Worm (Caenorhabditis elegans): ENCODE results near the gene pri-1.

pri-1 gene

DNA sequence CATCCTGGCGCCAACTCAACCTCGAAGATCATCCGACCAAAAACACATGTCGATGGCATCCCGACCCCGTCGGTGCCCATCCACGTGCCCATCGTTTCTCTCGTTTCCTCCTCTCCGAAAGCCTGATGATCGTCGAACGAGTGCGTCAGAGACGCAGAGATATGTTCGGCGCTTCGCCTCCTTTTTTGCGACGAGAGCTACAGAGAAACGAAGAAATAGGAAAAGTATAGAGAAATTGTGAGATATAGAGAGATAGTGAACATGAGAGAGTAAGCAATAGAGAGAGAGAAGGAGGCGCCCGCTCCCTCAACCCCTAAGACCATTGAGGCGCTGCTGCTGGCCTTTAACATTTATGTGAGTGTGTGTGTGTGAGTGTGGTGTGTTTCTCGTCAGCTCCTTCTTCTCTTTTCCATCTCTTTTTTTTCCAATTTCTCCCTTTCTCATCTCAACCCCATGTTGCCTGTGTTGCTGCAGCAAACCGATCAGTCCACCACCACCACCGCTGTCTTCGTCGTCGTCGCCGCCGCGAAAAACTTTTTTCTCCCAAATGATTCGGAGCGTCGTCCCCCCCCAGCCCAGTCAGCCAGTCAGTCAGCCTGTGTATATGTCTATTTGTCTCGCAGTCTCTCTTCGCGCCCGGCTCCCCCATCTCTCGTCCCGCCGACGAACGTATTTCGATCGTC lies 5.1 kb upstream of the pri-1 start, which contains the start of gene hlh-11 (continued):
- no peak for TF ChIP-seq F52B5.7 (tag; optimal IDR thresholded peaks at IDR 0.05)
- no peak for TF ChIP-seq ama-1 (optimal IDR thresholded peaks at IDR 0.05)
- TF ChIP-seq ama-1 (GFP tag; optimal IDR thresholded peaks at IDR 0.05), result no peak
- TF ChIP-seq cebp-1 (GFP tag; IDR thresholded peaks at IDR 0.05), result peak; percentile 30; the same call in 1 of the 2 replicates
- TF ChIP-seq cebp-1 (tag; optimal IDR thresholded peaks at IDR 0.05), result peak; percentile 85
- TF ChIP-seq F37B4.10 (GFP tag; IDR thresholded peaks at IDR 0.05), result no peak
- no peak for TF ChIP-seq xnd-1 (tag; optimal IDR thresholded peaks at IDR 0.05)
- no peak for TF ChIP-seq C17E4.6 (GFP tag; IDR thresholded peaks at IDR 0.05)
- TF ChIP-seq Y56A3A.18 (GFP tag; IDR thresholded peaks at IDR 0.05), result no peak
- no peak; the same call in 1 of the 2 replicates for TF ChIP-seq ekl-4 (GFP tag; IDR thresholded peaks at IDR 0.05)
- TF ChIP-seq fkh-3 (tag; optimal IDR thresholded peaks at IDR 0.05), result no peak
- TF ChIP-seq hmg-1.2 (GFP tag; IDR thresholded peaks at IDR 0.05), result peak; percentile 88
- peak; percentile 89 for TF ChIP-seq egrh-3 (GFP tag; IDR thresholded peaks at IDR 0.05)
- peak; percentile 13 for TF ChIP-seq snpc-3.4 (tag; optimal IDR thresholded peaks at IDR 0.05)
- TF ChIP-seq aptf-2 (GFP tag; conservative IDR thresholded peaks at IDR 0.05), result no peak
- TF ChIP-seq sptf-2 (GFP tag; optimal IDR thresholded peaks at IDR 0.05), result no peak
- TF ChIP-seq madf-3 (GFP tag; IDR thresholded peaks at IDR 0.05), result no peak
- TF ChIP-seq akir-1 (GFP tag; optimal IDR thresholded peaks at IDR 0.05), result no peak
- TF ChIP-seq F49E8.2 (tag; optimal IDR thresholded peaks at IDR 0.05; ENCODE audit: insufficient read depth), result no peak
- no peak for TF ChIP-seq hrde-1 (tag; optimal IDR thresholded peaks at IDR 0.05; ENCODE audit: borderline replicate concordance)
- TF ChIP-seq ztf-25 (GFP tag; IDR thresholded peaks at IDR 0.05), result no peak
- no peak for TF ChIP-seq ztf-28 (GFP tag; IDR thresholded peaks at IDR 0.05)
- no peak for TF ChIP-seq ceh-79 (tag; optimal IDR thresholded peaks at IDR 0.05)
- no peak for TF ChIP-seq B0261.1 (tag; optimal IDR thresholded peaks at IDR 0.05)
- no peak for TF ChIP-seq ceh-58 (GFP tag; IDR thresholded peaks at IDR 0.05)
- TF ChIP-seq mxl-1 (tag; optimal IDR thresholded peaks at IDR 0.05), result peak; percentile 7
- no peak; the same call in 1 of the 2 replicates for TF ChIP-seq Y53G8AR.9 (GFP tag; conservative IDR thresholded peaks at IDR 0.05)
- TF ChIP-seq lin-40 (tag; optimal IDR thresholded peaks at IDR 0.05), result peak; percentile 93
- TF ChIP-seq ztf-22 (GFP tag; optimal IDR thresholded peaks at IDR 0.05), result no peak
- TF ChIP-seq B0019.2 (GFP tag; conservative IDR thresholded peaks at IDR 0.05), result no peak
- TF ChIP-seq chd-7 (tag; optimal IDR thresholded peaks at IDR 0.05), result peak; percentile 78
- no peak for TF ChIP-seq ccch-3 (GFP tag; optimal IDR thresholded peaks at IDR 0.05)
- TF ChIP-seq lin-35 (GFP tag; optimal IDR thresholded peaks at IDR 0.05), result peak in 1 of 3 experiments; percentile 74
- TF ChIP-seq madf-10 (tag; optimal IDR thresholded peaks at IDR 0.05), result peak; percentile 95
- peak; percentile 68 for TF ChIP-seq ztf-18 (tag; optimal IDR thresholded peaks at IDR 0.05)
- no peak for TF ChIP-seq rec-8 (tag; optimal IDR thresholded peaks at IDR 0.05)
- peak; percentile 55 for TF ChIP-seq repo-1 (tag; optimal IDR thresholded peaks at IDR 0.05)
- peak; percentile 93 for TF ChIP-seq K12H6.12 (tag; optimal IDR thresholded peaks at IDR 0.05)
- TF ChIP-seq pha-4 (tag; optimal IDR thresholded peaks at IDR 0.05), result no peak
- 0 out of 2 replicates have a peak, but pooled peaks have one; percentile 8 for TF ChIP-seq ceh-100 (GFP tag; IDR thresholded peaks at IDR 0.05)
- TF ChIP-seq ztf-26 (tag; optimal IDR thresholded peaks at IDR 0.05), result peak; percentile 69
- no peak for TF ChIP-seq madf-6 (GFP tag; IDR thresholded peaks at IDR 0.05)
- peak; percentile 92 for TF ChIP-seq attf-5 (GFP tag; optimal IDR thresholded peaks at IDR 0.05)
- peak; percentile 64 for TF ChIP-seq pbrm-1 (GFP tag; IDR thresholded peaks at IDR 0.05)
- TF ChIP-seq ZK185.1 (tag; optimal IDR thresholded peaks at IDR 0.05; ENCODE audit: poor library complexity, severe bottlenecking), result peak; percentile 92
- 0 out of 2 replicates have a peak, but pooled peaks have one; percentile 4 for TF ChIP-seq ztf-6 (GFP tag; IDR thresholded peaks at IDR 0.05)

Data from whole organism, young adult.